Worm (Caenorhabditis elegans): Measurements from ENCODE around the gene ZK550.2.

ce11 chrIV:17207864-17208263 lies 37.5 kb upstream of the ZK550.2 start:
- no peak for TF ChIP-seq pqm-1 (tag; optimal IDR thresholded peaks at IDR 0.05)
- TF ChIP-seq lin-39 (tag; optimal IDR thresholded peaks at IDR 0.05) = no peak
- TF ChIP-seq Y5F2A.4 (GFP tag; optimal IDR thresholded peaks at IDR 0.05) = no peak
- no peak for TF ChIP-seq ztf-7 (tag; optimal IDR thresholded peaks at IDR 0.05)
